Fruit fly (Drosophila melanogaster) whole organism, prepupa: ENCODE results near the gene CG44000.

Source experiments
- Blimp-1 ChIP-seq: fragments of 200-800 bp; sonication (Bioruptor generic); optimal IDR thresholded peaks from 3 replicates; lab custom pipeline; 2017; ENCODE audit warnings: missing biosample characterization, missing genetic modification characterization, mild to moderate bottlenecking, moderate library complexity, missing genetic modification reagents
- CG10631 ChIP-seq: fragments of 200-800 bp; sonication (Bioruptor generic); optimal IDR thresholded peaks from 2 replicates; lab custom pipeline; 2016; ENCODE audit warnings: missing biosample characterization, missing genetic modification characterization
- CG10669 ChIP-seq: fragments of 200-800 bp; sonication (Bioruptor generic); optimal IDR thresholded peaks from 3 replicates; lab custom pipeline; 2018; ENCODE audit warnings: missing biosample characterization, mild to moderate bottlenecking, missing genetic modification characterization, moderate library complexity
- CG11294 ChIP-seq: fragments of 200-800 bp; sonication (Bioruptor generic); IDR thresholded peaks from 2 replicates; pipeline ENCODE4 v1.3.6; 2022; ENCODE audit warnings: missing biosample characterization, missing genetic modification characterization
- CG11762 ChIP-seq: fragments of 200-800 bp; sonication (Bioruptor generic); optimal IDR thresholded peaks from 3 replicates; lab custom pipeline; 2016; ENCODE audit warnings: missing biosample characterization, missing genetic modification characterization; ENCODE audit not compliant: insufficient read depth
- CG11902 ChIP-seq: fragments of 200-800 bp; sonication (Bioruptor generic); optimal IDR thresholded peaks from 3 replicates; lab custom pipeline; 2016; ENCODE audit warnings: missing biosample characterization, missing genetic modification characterization
- CG15336 ChIP-seq: fragments of 200-800 bp; sonication (Bioruptor generic); IDR thresholded peaks from 2 replicates; pipeline ENCODE4 v1.3.6; 2022; ENCODE audit warnings: missing biosample characterization, missing genetic modification characterization
- CG1621 ChIP-seq: fragments of 200-800 bp; sonication (Bioruptor generic); optimal IDR thresholded peaks from 3 replicates; lab custom pipeline; 2018; ENCODE audit warnings: missing biosample characterization, mild to moderate bottlenecking, missing genetic modification characterization
- CG16779 ChIP-seq: fragments of 200-800 bp; sonication (Bioruptor generic); optimal IDR thresholded peaks from 3 replicates; lab custom pipeline; 2017; ENCODE audit warnings: missing biosample characterization, mild to moderate bottlenecking, missing genetic modification characterization
- CG3032 ChIP-seq: fragments of 200-800 bp; optimal IDR thresholded peaks from 2 replicates; lab custom pipeline; 2019; ENCODE audit warnings: missing biosample characterization, mild to moderate bottlenecking, missing genetic modification characterization, moderate library complexity
- CG31627 ChIP-seq: fragments of 200-800 bp; sonication (Bioruptor generic); optimal IDR thresholded peaks from 3 replicates; lab custom pipeline; 2016; ENCODE audit warnings: missing biosample characterization, missing genetic modification characterization
- CG32006 ChIP-seq: fragments of 200-800 bp; sonication (Bioruptor generic); optimal IDR thresholded peaks from 3 replicates; lab custom pipeline; 2017; ENCODE audit warnings: missing biosample characterization, mild to moderate bottlenecking, missing genetic modification characterization
- CG34406 ChIP-seq: fragments of 200-800 bp; sonication (Bioruptor generic); optimal IDR thresholded peaks from 3 replicates; lab custom pipeline; 2016; ENCODE audit warnings: missing biosample characterization, missing genetic modification characterization
- CG3919 ChIP-seq: fragments of 200-800 bp; sonication (Bioruptor generic); optimal IDR thresholded peaks from 3 replicates; lab custom pipeline; 2016; ENCODE audit warnings: missing biosample characterization, missing genetic modification characterization
- CG4318 ChIP-seq: fragments of 200-800 bp; sonication (Bioruptor generic); optimal IDR thresholded peaks from 3 replicates; lab custom pipeline; 2017; ENCODE audit warnings: missing biosample characterization, mild to moderate bottlenecking, missing genetic modification characterization
- CG6163 ChIP-seq: fragments of 200-800 bp; sonication (Bioruptor generic); IDR thresholded peaks from 3 replicates; pipeline ENCODE4 v1.3.6; 2022; ENCODE audit warnings: missing biosample characterization, missing genetic modification characterization
- CG6276 ChIP-seq: fragments of 200-800 bp; sonication (Bioruptor generic); optimal IDR thresholded peaks from 2 replicates; lab custom pipeline; 2017; ENCODE audit warnings: missing biosample characterization, mild to moderate bottlenecking, missing genetic modification characterization
- CG6792 ChIP-seq: fragments of 200-800 bp; sonication (Bioruptor generic); optimal IDR thresholded peaks from 3 replicates; lab custom pipeline; 2016; ENCODE audit warnings: missing biosample characterization, missing genetic modification characterization
- CG6808 ChIP-seq: fragments of 200-800 bp; sonication (Bioruptor generic); optimal IDR thresholded peaks from 3 replicates; lab custom pipeline; 2017; ENCODE audit warnings: missing biosample characterization, missing genetic modification characterization, mild to moderate bottlenecking, moderate library complexity, missing genetic modification reagents
- CG7368 ChIP-seq: fragments of 200-800 bp; sonication (Bioruptor generic); optimal IDR thresholded peaks from 3 replicates; lab custom pipeline; 2016; ENCODE audit warnings: missing biosample characterization, missing genetic modification characterization
- CG8119 ChIP-seq: fragments of 200-800 bp; sonication (Bioruptor generic); IDR thresholded peaks from 3 replicates; pipeline ENCODE4 v1.3.6; 2022; ENCODE audit warnings: missing biosample characterization, missing genetic modification characterization
- CG9139 ChIP-seq: fragments of 200-800 bp; sonication (Bioruptor generic); optimal IDR thresholded peaks from 3 replicates; lab custom pipeline; 2017; ENCODE audit warnings: missing biosample characterization, mild to moderate bottlenecking, missing genetic modification characterization
- Eip75B ChIP-seq: fragments of 200-800 bp; sonication (Bioruptor generic); optimal IDR thresholded peaks from 3 replicates; lab custom pipeline; 2016; ENCODE audit warnings: missing biosample characterization, missing genetic modification characterization
- Eip78C ChIP-seq: fragments of 200-800 bp; sonication (Bioruptor generic); peaks from one replicate; lab custom pipeline; 2016; ENCODE audit warnings: missing biosample characterization, missing genetic modification characterization
- Eip93F ChIP-seq: fragments of 200-800 bp; sonication (Bioruptor generic); optimal IDR thresholded peaks from 2 replicates; lab custom pipeline; 2016; ENCODE audit warnings: missing biosample characterization, mild to moderate bottlenecking, missing genetic modification characterization
- Ets21C ChIP-seq: fragments of 200-800 bp; sonication (Bioruptor generic); optimal IDR thresholded peaks from 3 replicates; lab custom pipeline; 2016; ENCODE audit warnings: missing biosample characterization, missing genetic modification characterization
- Ets96B ChIP-seq: fragments of 200-800 bp; optimal IDR thresholded peaks from 2 replicates; lab custom pipeline; 2019; ENCODE audit warnings: missing biosample characterization, mild to moderate bottlenecking, missing genetic modification characterization, moderate library complexity
- Gug ChIP-seq: fragments of 200-800 bp; sonication (Bioruptor generic); IDR thresholded peaks from 2 replicates; pipeline ENCODE4 v1.3.6; 2022; ENCODE audit warnings: missing biosample characterization, missing genetic modification characterization
- Hr39 ChIP-seq: fragments of 200-800 bp; sonication (Bioruptor generic); optimal IDR thresholded peaks from 2 replicates; lab custom pipeline; 2016; ENCODE audit warnings: missing biosample characterization, missing genetic modification characterization
- Lpt ChIP-seq: fragments of 200-800 bp; sonication (Bioruptor generic); optimal IDR thresholded peaks from 3 replicates; lab custom pipeline; 2016; ENCODE audit warnings: missing biosample characterization, missing genetic modification characterization
- Met ChIP-seq: fragments of 200-800 bp; sonication (Bioruptor generic); optimal IDR thresholded peaks from 3 replicates; lab custom pipeline; 2016; ENCODE audit warnings: missing biosample characterization, missing genetic modification characterization
- Sox14 ChIP-seq: fragments of 200-800 bp; sonication (Bioruptor generic); optimal IDR thresholded peaks from 3 replicates; lab custom pipeline; 2016; ENCODE audit warnings: missing biosample characterization, missing genetic modification characterization
- Sox15 ChIP-seq: fragments of 200-800 bp; sonication (Bioruptor generic); optimal IDR thresholded peaks from 3 replicates; lab custom pipeline; 2016; ENCODE audit warnings: missing biosample characterization, missing genetic modification characterization
- achi ChIP-seq: fragments of 200-800 bp; sonication (Bioruptor generic); optimal IDR thresholded peaks from 3 replicates; lab custom pipeline; 2016; ENCODE audit warnings: missing biosample characterization, missing genetic modification characterization
- acj6 ChIP-seq: fragments of 200-800 bp; sonication (Bioruptor generic); optimal IDR thresholded peaks from 3 replicates; lab custom pipeline; 2016; ENCODE audit warnings: missing biosample characterization, missing genetic modification characterization
- cyc ChIP-seq: fragments of 200-800 bp; sonication (Bioruptor generic); optimal IDR thresholded peaks from 3 replicates; lab custom pipeline; 2016; ENCODE audit warnings: missing biosample characterization, missing genetic modification characterization
- dac ChIP-seq: fragments of 200-800 bp; sonication (Bioruptor generic); optimal IDR thresholded peaks from 2 replicates; lab custom pipeline; 2017; ENCODE audit warnings: missing biosample characterization, mild to moderate bottlenecking, missing genetic modification characterization
- dsx ChIP-seq: fragments of 200-800 bp; optimal IDR thresholded peaks from 3 replicates; lab custom pipeline; 2019; ENCODE audit warnings: missing biosample characterization, mild to moderate bottlenecking, missing genetic modification characterization, moderate library complexity; ENCODE audit not compliant: poor library complexity, severe bottlenecking
- eg ChIP-seq: fragments of 200-800 bp; sonication (Bioruptor generic); IDR thresholded peaks from 3 replicates; pipeline ENCODE4 v1.3.6; 2022; ENCODE audit warnings: missing biosample characterization, missing genetic modification characterization
- esn ChIP-seq: fragments of 200-800 bp; sonication (Bioruptor generic); optimal IDR thresholded peaks from 2 replicates; lab custom pipeline; 2016; ENCODE audit warnings: missing biosample characterization, mild to moderate bottlenecking, missing genetic modification characterization, moderate library complexity
- fd59A ChIP-seq: fragments of 200-800 bp; sonication (Bioruptor generic); optimal IDR thresholded peaks from 2 replicates; lab custom pipeline; 2017; ENCODE audit warnings: missing biosample characterization, mild to moderate bottlenecking, missing genetic modification characterization, missing genetic modification reagents
- fd85E ChIP-seq: fragments of 200-800 bp; sonication (Bioruptor generic); optimal IDR thresholded peaks from 3 replicates; lab custom pipeline; 2016; ENCODE audit warnings: missing biosample characterization, missing genetic modification characterization
- fkh ChIP-seq: fragments of 200-800 bp; sonication (Bioruptor generic); optimal IDR thresholded peaks from 3 replicates; lab custom pipeline; 2017; ENCODE audit warnings: missing biosample characterization, mild to moderate bottlenecking, missing genetic modification characterization, moderate library complexity
- lz ChIP-seq: fragments of 200-800 bp; sonication (Bioruptor generic); optimal IDR thresholded peaks from 3 replicates; lab custom pipeline; 2016; ENCODE audit warnings: missing biosample characterization, missing genetic modification characterization
- pdm3 ChIP-seq: fragments of 200-800 bp; sonication (Bioruptor generic); optimal IDR thresholded peaks from 3 replicates; lab custom pipeline; 2016; ENCODE audit warnings: missing biosample characterization, missing genetic modification characterization
- salr ChIP-seq, 2 experiments: fragments of 200-800 bp; sonication (Bioruptor generic); optimal IDR thresholded peaks; 3 replicates each; lab custom pipeline; 2016 to 2018; ENCODE audit warnings: missing biosample characterization in 2 of 2, missing genetic modification characterization in 2 of 2, mild to moderate bottlenecking in 1 of 2
- spab ChIP-seq: fragments of 200-800 bp; sonication (Bioruptor generic); optimal IDR thresholded peaks from 2 replicates; lab custom pipeline; 2017; ENCODE audit warnings: missing biosample characterization, mild to moderate bottlenecking, missing genetic modification characterization, missing genetic modification reagents
- ss ChIP-seq, 2 experiments: fragments of 200-800 bp; sonication (Bioruptor generic); optimal IDR thresholded peaks; 2 replicates in 1 of 2; 3 replicates in 1 of 2; lab custom pipeline; 2017 to 2018; ENCODE audit warnings: mild to moderate bottlenecking in 2 of 2, missing biosample characterization in 2 of 2, missing genetic modification characterization in 2 of 2, moderate library complexity in 1 of 2
- svp ChIP-seq: fragments of 200-800 bp; sonication (Bioruptor generic); peaks from one replicate; lab custom pipeline; 2016; ENCODE audit warnings: missing biosample characterization, missing genetic modification characterization
- topi ChIP-seq: fragments of 200-800 bp; sonication (Bioruptor generic); optimal IDR thresholded peaks from 3 replicates; lab custom pipeline; 2016; ENCODE audit warnings: missing biosample characterization, missing genetic modification characterization
- vri ChIP-seq: fragments of 200-800 bp; sonication (Bioruptor generic); optimal IDR thresholded peaks from 3 replicates; lab custom pipeline; 2016; ENCODE audit warnings: missing biosample characterization, mild to moderate bottlenecking, missing genetic modification characterization

Gene CG44000

DNA sequence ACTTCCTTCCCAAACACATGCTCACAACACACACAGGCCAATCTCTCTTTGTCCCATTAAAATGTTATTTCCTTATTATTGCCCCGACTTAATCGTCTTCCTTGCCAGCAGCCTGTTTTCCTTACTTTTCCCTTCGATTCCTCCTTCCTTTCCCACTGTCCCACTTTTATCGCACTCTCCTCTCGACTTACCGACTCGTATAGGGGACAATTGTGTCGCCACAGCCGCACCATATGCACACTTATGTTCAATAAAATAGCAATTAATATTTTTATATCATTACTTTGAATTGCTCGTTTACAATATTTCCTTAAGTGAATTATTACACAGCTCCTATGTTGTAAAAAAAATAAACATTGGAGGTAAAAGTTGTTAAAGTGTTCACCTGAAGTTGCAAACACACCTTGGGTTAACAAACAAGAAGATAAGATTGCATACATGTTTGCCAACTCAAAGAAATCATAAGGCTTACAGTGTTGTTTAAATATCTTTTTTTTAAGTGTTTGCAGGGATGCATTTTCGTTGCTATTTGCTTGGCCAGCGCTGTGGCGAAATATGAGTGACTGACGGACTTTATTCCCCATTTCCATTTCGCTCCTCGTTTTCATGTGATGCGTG is 43.9 kb downstream of the CG44000 start:
- TF ChIP-seq topi, result peak; percentile 88
- peak; percentile 84 for TF ChIP-seq CG31627 (GFP tag; lab: Kevin White, UChicago)
- TF ChIP-seq CG3919 (GFP tag; lab: Kevin White, UChicago), result peak; percentile 89
- TF ChIP-seq dsx (GFP tag; lab: Kevin White, UChicago), result peak; percentile 81
- TF ChIP-seq Lpt (GFP tag; lab: Kevin White, UChicago), result peak; percentile 86
- peak; percentile 92 for TF ChIP-seq pdm3 (GFP tag; lab: Kevin White, UChicago)
- peak; percentile 49 for TF ChIP-seq Eip93F (GFP tag; lab: Kevin White, UChicago)
- TF ChIP-seq CG32006, result peak; percentile 92
- peak; percentile 72 for TF ChIP-seq vri (GFP tag; lab: Kevin White, UChicago)
- TF ChIP-seq achi, result peak; percentile 88
- TF ChIP-seq CG1621, result peak; percentile 81
- TF ChIP-seq Ets96B (tag; lab: Kevin White, UChicago), result peak; percentile 83
- peak; percentile 82 to 91 for TF ChIP-seq ss (GFP tag; optimal IDR thresholded peaks at IDR 0.05; lab: Kevin White, UChicago)
- peak; percentile 83 for TF ChIP-seq CG11762 (GFP tag; lab: Kevin White, UChicago)
- TF ChIP-seq spab, result peak; percentile 84
- peak; percentile 86 for TF ChIP-seq Met (GFP tag; lab: Kevin White, UChicago)
- TF ChIP-seq Ets21C, result peak; percentile 78
- TF ChIP-seq lz (GFP tag; lab: Kevin White, UChicago), result peak; percentile 86
- TF ChIP-seq CG6792, result peak; percentile 91
- peak; percentile 71 to 88 for TF ChIP-seq salr (GFP tag; optimal IDR thresholded peaks at IDR 0.05; lab: Kevin White, UChicago)
- TF ChIP-seq CG10669 (GFP tag; lab: Kevin White, UChicago), result peak; percentile 88
- TF ChIP-seq CG7368 (GFP tag; lab: Kevin White, UChicago), result peak; percentile 82
- TF ChIP-seq fd85E (GFP tag; lab: Kevin White, UChicago), result peak; percentile 68
- peak; percentile 98 for TF ChIP-seq Eip78C (GFP tag; lab: Kevin White, UChicago)
- peak; percentile 86 for TF ChIP-seq CG6276
- peak; percentile 82 for TF ChIP-seq fd59A (GFP tag; lab: Kevin White, UChicago)
- peak; percentile 75 for TF ChIP-seq Sox15 (GFP tag; lab: Kevin White, UChicago)
- TF ChIP-seq svp (GFP tag; lab: Kevin White, UChicago), result peak; percentile 91
- peak; percentile 57; the same call in 1 of the 2 replicates for TF ChIP-seq CG11294 (GFP tag; lab: Robert Waterston, UW)
- TF ChIP-seq dac (GFP tag; lab: Kevin White, UChicago), result peak; percentile 74
- peak; percentile 80 for TF ChIP-seq CG3032 (tag; lab: Kevin White, UChicago)
- peak; percentile 81 for TF ChIP-seq cyc (GFP tag; lab: Kevin White, UChicago)
- peak; percentile 85 for TF ChIP-seq CG8119 (GFP tag; lab: Robert Waterston, UW)
- TF ChIP-seq CG10631 (GFP tag; lab: Kevin White, UChicago), result peak; percentile 85
- TF ChIP-seq acj6 (GFP tag; lab: Kevin White, UChicago), result peak; percentile 90
- TF ChIP-seq Gug (GFP tag; lab: Robert Waterston, UW), result peak; percentile 69
- TF ChIP-seq CG9139 (GFP tag; lab: Kevin White, UChicago), result peak; percentile 78
- TF ChIP-seq eg (GFP tag; lab: Robert Waterston, UW), result peak; percentile 76
- TF ChIP-seq Hr39, result peak; percentile 83
- TF ChIP-seq CG16779 (tag; lab: Kevin White, UChicago), result peak; percentile 79
- TF ChIP-seq CG6163 (GFP tag; lab: Robert Waterston, UW), result peak; percentile 81
- peak; percentile 88 for TF ChIP-seq CG34406 (GFP tag; lab: Kevin White, UChicago)
- peak; percentile 75 for TF ChIP-seq CG11902 (GFP tag; lab: Kevin White, UChicago)
- peak; percentile 81 for TF ChIP-seq CG4318 (GFP tag; lab: Kevin White, UChicago)
- TF ChIP-seq esn (GFP tag; lab: Kevin White, UChicago), result peak; percentile 91
- peak; percentile 69 for TF ChIP-seq fkh (GFP tag; lab: Kevin White, UChicago)
- TF ChIP-seq Sox14 (GFP tag; lab: Kevin White, UChicago), result peak; percentile 86
- TF ChIP-seq CG6808 (GFP tag; lab: Kevin White, UChicago), result peak; percentile 86
- peak; percentile 90 for TF ChIP-seq Eip75B (GFP tag; lab: Kevin White, UChicago)
- peak; percentile 82 for TF ChIP-seq CG15336 (GFP tag; lab: Robert Waterston, UW)
- peak; percentile 74 for TF ChIP-seq Blimp-1 (GFP tag; lab: Kevin White, UChicago)
